Fruit fly (Drosophila melanogaster) S2 (cell line): ENCODE data around the gene CG32817.

ENCODE experiments used
- CG8478 ChIP-seq: fragments of >200 bp; optimal IDR thresholded peaks from 2 replicates; lab custom pipeline; 2018
- CTCF ChIP-seq, 2 experiments: fragments of >200 bp; optimal IDR thresholded peaks; 2 replicates each; lab custom pipeline; 2018

- TF ChIP-seq CG8478 (lab: Kevin White, UChicago) = no peak
- peak; percentile 29 to 51 for TF ChIP-seq CTCF (optimal IDR thresholded peaks at IDR 0.05; lab: Kevin White, UChicago)
Measured at dm6 chrX:496326-496725, 17.5 kb downstream of the CG32817 start, which contains the start of gene svr.
